Worm (Caenorhabditis elegans) whole organism, L4 larva: ENCODE results near the gene ugt-42.

Source experiments
- R02D3.7 ChIP-seq: fragments of 150-350 bp; sonication (generic microtip); optimal IDR thresholded peaks from 3 replicates; lab custom pipeline; 2014; ENCODE audit warnings: missing biosample characterization, missing genetic modification characterization
- aha-1 ChIP-seq: fragments of 150-350 bp; peaks from one replicate; lab custom pipeline; 2014; ENCODE audit warnings: missing biosample characterization, missing genetic modification characterization
- aly-2 ChIP-seq: sonication (generic microtip); optimal IDR thresholded peaks from 2 replicates; lab custom pipeline; 2018; ENCODE audit warnings: missing biosample characterization, missing genetic modification characterization
- ama-1 ChIP-seq: fragments of 150-350 bp; optimal IDR thresholded peaks from 2 replicates; lab custom pipeline; 2014; ENCODE audit warnings: inconsistent platforms, mixed read lengths
- ceh-82 ChIP-seq: sonication (generic microtip); optimal IDR thresholded peaks from 2 replicates; lab custom pipeline; 2017; ENCODE audit warnings: missing biosample characterization, missing genetic modification characterization
- egl-27 ChIP-seq: sonication (generic microtip); optimal IDR thresholded peaks from 3 replicates; lab custom pipeline; 2017; ENCODE audit warnings: missing biosample characterization, missing genetic modification reagents, missing genetic modification characterization
- fos-1 ChIP-seq: fragments of 150-350 bp; optimal IDR thresholded peaks from 2 replicates; lab custom pipeline; 2014; ENCODE audit warnings: missing biosample characterization, missing genetic modification characterization
- lin-13 ChIP-seq: fragments of 150-350 bp; optimal IDR thresholded peaks from 2 replicates; lab custom pipeline; 2014; ENCODE audit warnings: missing biosample characterization, missing genetic modification reagents, missing genetic modification characterization
- lin-39 ChIP-seq: fragments of 150-350 bp; optimal IDR thresholded peaks from 2 replicates; lab custom pipeline; 2014; ENCODE audit warnings: missing biosample characterization, missing genetic modification reagents, missing genetic modification characterization
- nhr-11 ChIP-seq: fragments of 150-350 bp; optimal IDR thresholded peaks from 2 replicates; lab custom pipeline; 2014; ENCODE audit warnings: missing biosample characterization, missing genetic modification characterization
- nhr-237 ChIP-seq: sonication (generic microtip); optimal IDR thresholded peaks from 2 replicates; lab custom pipeline; 2017; ENCODE audit warnings: missing biosample characterization, missing genetic modification characterization
- pha-4 ChIP-seq, 2 experiments: fragments of 150-350 bp in 1 of 2; fragments of 200-800 bp in 1 of 2; sonication (Bioruptor generic) in 1 of 2; IDR thresholded peaks in 1 of 2; optimal IDR thresholded peaks in 1 of 2; 2 replicates each; pipeline versions ENCODE4 v1.3.6 to Lab custom; 2014 to 2022; ENCODE audit warnings: missing genetic modification characterization in 2 of 2, missing genetic modification reagents in 2 of 2, missing biosample characterization in 1 of 2, missing compliant biosample characterization in 1 of 2
- unc-62 ChIP-seq, 3 experiments: fragments of 150-350 bp in 1 of 3; sonication (generic microtip); optimal IDR thresholded peaks in 2 of 3; peaks in 1 of 3; 1 replicate in 1 of 3; 2 replicates in 2 of 3; lab custom pipeline; 2014 to 2017; ENCODE audit warnings: missing biosample characterization in 3 of 3, missing genetic modification characterization in 3 of 3, missing genetic modification reagents in 3 of 3, missing genotype in 1 of 3
- ztf-11 ChIP-seq: fragments of 150-350 bp; optimal IDR thresholded peaks from 2 replicates; lab custom pipeline; 2014; ENCODE audit warnings: missing biosample characterization, missing genetic modification characterization

DNA sequence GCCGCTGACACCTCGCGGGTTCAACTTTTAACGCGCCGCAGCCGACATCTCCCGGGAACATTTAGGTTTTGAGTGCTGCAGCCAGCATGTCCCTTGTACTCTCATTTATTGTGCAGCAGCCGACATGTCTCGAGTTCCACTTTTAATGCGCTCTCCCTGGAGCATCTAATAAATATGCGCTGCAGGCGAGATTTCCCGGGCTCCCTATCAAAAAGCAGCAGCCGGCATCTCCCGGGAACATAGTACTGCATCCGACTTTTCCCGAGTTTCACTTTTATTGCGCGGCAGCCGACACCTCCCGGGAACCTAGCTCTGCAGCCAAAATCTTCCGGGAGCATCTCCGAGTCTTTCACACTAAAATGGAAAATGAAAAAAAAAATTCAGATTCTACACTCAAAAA, 26.0 kb upstream of the ugt-42 start:
- TF ChIP-seq lin-39 (no peak), unc-62 (GFP tag; optimal IDR thresholded peaks at IDR 0.05 in 1 of 2; lab: Kevin White, UChicago) (no peak), unc-62 (tag; optimal IDR thresholded peaks at IDR 0.05; lab: Kevin White, UChicago) (no peak), nhr-237 (tag; lab: Kevin White, UChicago) (no peak), aha-1 (tag; lab: Kevin White, UChicago) (peak; percentile 3), ztf-11 (tag; lab: Kevin White, UChicago) (no peak), nhr-11 (tag; lab: Kevin White, UChicago) (no peak), pha-4 (GFP tag; IDR thresholded peaks at IDR 0.05; lab: Robert Waterston, UW) (no peak), pha-4 (tag; optimal IDR thresholded peaks at IDR 0.05; lab: Kevin White, UChicago) (no peak), egl-27 (tag; lab: Kevin White, UChicago) (no peak), aly-2 (tag; lab: Kevin White, UChicago) (no peak), ceh-82 (tag; lab: Kevin White, UChicago) (no peak), lin-13 (GFP tag; lab: Kevin White, UChicago) (no peak), fos-1 (tag; lab: Kevin White, UChicago) (no peak), R02D3.7 (tag; lab: Kevin White, UChicago) (no peak), ama-1 (lab: Kevin White, UChicago) (no peak)
